Worm (Caenorhabditis elegans) whole organism, late embryonic: ENCODE results near the gene R03G8.3.

Experiments used
- C08G9.2 ChIP-seq: sonication (generic microtip); optimal IDR thresholded peaks from 2 replicates; lab custom pipeline; 2016; ENCODE audit warnings: mild to moderate bottlenecking, missing genetic modification characterization, moderate library complexity, missing compliant biosample characterization
- K09A11.1 ChIP-seq: sonication (generic microtip); optimal IDR thresholded peaks from 2 replicates; lab custom pipeline; 2017; ENCODE audit warnings: antibody characterized with exemption, mild to moderate bottlenecking, missing genetic modification characterization, missing compliant biosample characterization; ENCODE audit not compliant: insufficient read depth
- Y22D7AL.16 ChIP-seq: sonication (generic microtip); optimal IDR thresholded peaks from 2 replicates; lab custom pipeline; 2016; ENCODE audit warnings: missing genetic modification characterization, missing compliant biosample characterization
- ahr-1 ChIP-seq: sonication (generic microtip); optimal IDR thresholded peaks from 2 replicates; lab custom pipeline; 2016; ENCODE audit warnings: missing genetic modification characterization, missing compliant biosample characterization
- ceh-14 ChIP-seq: sonication (generic microtip); optimal IDR thresholded peaks from 2 replicates; lab custom pipeline; 2016; ENCODE audit warnings: missing genotype, missing genetic modification characterization, missing compliant biosample characterization
- ceh-18 ChIP-seq: sonication (generic microtip); optimal IDR thresholded peaks from 2 replicates; lab custom pipeline; 2016; ENCODE audit warnings: missing genetic modification characterization, missing compliant biosample characterization
- ceh-2 ChIP-seq: sonication (generic microtip); optimal IDR thresholded peaks from 2 replicates; lab custom pipeline; 2016; ENCODE audit warnings: missing genotype, missing genetic modification characterization, missing compliant biosample characterization
- ceh-24 ChIP-seq: sonication (generic microtip); optimal IDR thresholded peaks from 2 replicates; lab custom pipeline; 2016; ENCODE audit warnings: mild to moderate bottlenecking, missing genetic modification characterization, missing compliant biosample characterization
- ceh-30 ChIP-seq: fragments of 150-350 bp; optimal IDR thresholded peaks from 2 replicates; lab custom pipeline; 2014; ENCODE audit warnings: missing biosample characterization, missing genetic modification characterization
- ceh-31 ChIP-seq: sonication (generic microtip); optimal IDR thresholded peaks from 2 replicates; lab custom pipeline; 2016; ENCODE audit warnings: missing genetic modification characterization, missing compliant biosample characterization
- ceh-34 ChIP-seq: sonication (generic microtip); optimal IDR thresholded peaks from 2 replicates; lab custom pipeline; 2016; ENCODE audit warnings: mild to moderate bottlenecking, missing genetic modification characterization, missing compliant biosample characterization
- ceh-9 ChIP-seq: sonication (generic microtip); optimal IDR thresholded peaks from 2 replicates; lab custom pipeline; 2016; ENCODE audit warnings: mild to moderate bottlenecking, missing genetic modification characterization, inconsistent platforms, missing compliant biosample characterization
- che-1 ChIP-seq: sonication (generic microtip); optimal IDR thresholded peaks from 2 replicates; lab custom pipeline; 2016; ENCODE audit warnings: mild to moderate bottlenecking, missing genetic modification characterization, missing compliant biosample characterization
- dmd-4 ChIP-seq: sonication (generic microtip); optimal IDR thresholded peaks from 2 replicates; lab custom pipeline; 2016; ENCODE audit warnings: borderline replicate concordance, missing genetic modification characterization, missing compliant biosample characterization
- dve-1 ChIP-seq: sonication (generic microtip); optimal IDR thresholded peaks from 2 replicates; lab custom pipeline; 2017; ENCODE audit warnings: antibody characterized with exemption, mild to moderate bottlenecking, missing genetic modification characterization, missing compliant biosample characterization
- elt-2 ChIP-seq: sonication (generic microtip); optimal IDR thresholded peaks from 2 replicates; lab custom pipeline; 2016; ENCODE audit warnings: missing genetic modification reagents, missing genetic modification characterization, missing compliant biosample characterization
- fax-1 ChIP-seq: sonication (generic microtip); optimal IDR thresholded peaks from 2 replicates; lab custom pipeline; 2016; ENCODE audit warnings: missing genotype, missing genetic modification characterization, missing compliant biosample characterization
- fkh-10 ChIP-seq: fragments of 150-350 bp; optimal IDR thresholded peaks from 2 replicates; lab custom pipeline; 2014; ENCODE audit warnings: missing biosample characterization, missing genetic modification reagents, missing genetic modification characterization
- hlh-13 ChIP-seq: fragments of 200-800 bp; sonication (Bioruptor generic); optimal IDR thresholded peaks from 2 replicates; lab custom pipeline; 2018; ENCODE audit warnings: mild to moderate bottlenecking, missing genetic modification characterization, missing compliant biosample characterization
- hlh-30 ChIP-seq: sonication (generic microtip); optimal IDR thresholded peaks from 2 replicates; lab custom pipeline; 2017; ENCODE audit warnings: antibody characterized with exemption, missing genetic modification characterization, missing compliant biosample characterization; ENCODE audit not compliant: insufficient read depth
- hlh-8 ChIP-seq: sonication (generic microtip); optimal IDR thresholded peaks from 2 replicates; lab custom pipeline; 2016; ENCODE audit warnings: missing genotype, missing genetic modification characterization, missing compliant biosample characterization
- lim-6 ChIP-seq: sonication (generic microtip); optimal IDR thresholded peaks from 2 replicates; lab custom pipeline; 2016; ENCODE audit warnings: missing genetic modification characterization, missing compliant biosample characterization
- madf-2 ChIP-seq: sonication (generic microtip); optimal IDR thresholded peaks from 2 replicates; lab custom pipeline; 2017; ENCODE audit warnings: missing genetic modification characterization, missing compliant biosample characterization
- mec-3 ChIP-seq: sonication (generic microtip); optimal IDR thresholded peaks from 2 replicates; lab custom pipeline; 2016; ENCODE audit warnings: borderline replicate concordance, missing genetic modification characterization, missing compliant biosample characterization
- nfya-1 ChIP-seq: sonication (generic microtip); optimal IDR thresholded peaks from 2 replicates; lab custom pipeline; 2017; ENCODE audit warnings: missing genetic modification characterization, mild to moderate bottlenecking, missing compliant biosample characterization, antibody characterized with exemption, moderate library complexity
- nhr-232 ChIP-seq: sonication (generic microtip); optimal IDR thresholded peaks from 2 replicates; lab custom pipeline; 2016; ENCODE audit warnings: missing genetic modification characterization, missing compliant biosample characterization
- npax-4 ChIP-seq: sonication (generic microtip); optimal IDR thresholded peaks from 2 replicates; lab custom pipeline; 2016; ENCODE audit warnings: missing genetic modification characterization, missing compliant biosample characterization
- odd-2 ChIP-seq: sonication (generic microtip); optimal IDR thresholded peaks from 2 replicates; lab custom pipeline; 2017; ENCODE audit warnings: antibody characterized with exemption, mild to moderate bottlenecking, missing genetic modification characterization, missing compliant biosample characterization
- pag-3 ChIP-seq: sonication (generic microtip); optimal IDR thresholded peaks from 2 replicates; lab custom pipeline; 2016; ENCODE audit warnings: missing compliant biosample characterization, missing genetic modification characterization, borderline replicate concordance
- pax-1 ChIP-seq: fragments of 150-350 bp; optimal IDR thresholded peaks from 2 replicates; lab custom pipeline; 2014; ENCODE audit warnings: missing biosample characterization, missing genetic modification characterization
- pqm-1 ChIP-seq: sonication (generic microtip); optimal IDR thresholded peaks from 2 replicates; lab custom pipeline; 2016; ENCODE audit warnings: missing genetic modification characterization, missing compliant biosample characterization
- pros-1 ChIP-seq: fragments of 150-350 bp; optimal IDR thresholded peaks from 2 replicates; lab custom pipeline; 2014; ENCODE audit warnings: missing biosample characterization, missing genetic modification reagents, missing genetic modification characterization
- ref-2 ChIP-seq: sonication (generic microtip); optimal IDR thresholded peaks from 2 replicates; lab custom pipeline; 2016; ENCODE audit warnings: missing genetic modification characterization, missing compliant biosample characterization
- sdc-2 ChIP-seq: sonication (generic microtip); optimal IDR thresholded peaks from 2 replicates; lab custom pipeline; 2016; ENCODE audit warnings: missing genotype, missing genetic modification characterization, missing compliant biosample characterization
- sox-2 ChIP-seq: fragments of 200-800 bp; sonication (Bioruptor generic); IDR thresholded peaks from 2 replicates; pipeline ENCODE4 v1.3.6; 2022; ENCODE audit warnings: missing genetic modification reagents, missing genetic modification characterization, missing compliant biosample characterization
- sox-4 ChIP-seq: sonication (generic microtip); optimal IDR thresholded peaks from 2 replicates; lab custom pipeline; 2017; ENCODE audit warnings: mild to moderate bottlenecking, missing genetic modification characterization, inconsistent platforms, missing compliant biosample characterization
- syd-9 ChIP-seq: sonication (generic microtip); optimal IDR thresholded peaks from 2 replicates; lab custom pipeline; 2016; ENCODE audit warnings: mild to moderate bottlenecking, missing genetic modification characterization, moderate library complexity, missing compliant biosample characterization
- tbx-2 ChIP-seq: sonication (generic microtip); optimal IDR thresholded peaks from 2 replicates; lab custom pipeline; 2016; ENCODE audit warnings: missing genetic modification characterization, missing compliant biosample characterization
- unc-3 ChIP-seq, 2 experiments: fragments of 200-800 bp in 1 of 2; sonication (Bioruptor generic) in 1 of 2; sonication (generic microtip) in 1 of 2; conservative IDR thresholded peaks in 1 of 2; optimal IDR thresholded peaks in 1 of 2; 2 replicates each; pipeline versions ENCODE4 v1.3.6 to Lab custom; 2016 to 2022; ENCODE audit warnings: missing compliant biosample characterization in 2 of 2, missing genetic modification characterization in 2 of 2, missing genetic modification reagents in 1 of 2
- unc-86 ChIP-seq: sonication (generic microtip); optimal IDR thresholded peaks from 2 replicates; lab custom pipeline; 2016; ENCODE audit warnings: missing genetic modification characterization, missing compliant biosample characterization

R03G8.3 gene

DNA sequence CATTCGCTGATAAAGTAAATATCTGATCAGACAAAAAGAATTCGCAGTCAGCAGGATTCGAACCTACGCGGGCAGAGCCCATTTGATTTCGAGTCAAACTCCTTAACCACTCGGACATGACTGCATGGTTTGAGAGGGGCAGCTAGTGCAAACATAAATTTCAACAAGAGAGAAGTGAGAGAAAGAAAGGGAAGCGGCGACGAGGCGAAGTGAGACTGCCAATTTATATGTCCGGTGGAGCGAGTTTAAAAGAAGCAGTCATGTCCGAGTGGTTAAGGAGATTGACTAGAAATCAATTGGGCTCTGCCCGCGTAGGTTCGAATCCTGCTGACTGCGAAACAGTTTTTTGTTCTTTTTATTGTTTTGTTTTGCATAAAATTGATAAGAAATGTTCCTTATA, 44.4 kb upstream of the R03G8.3 start (continued):
- TF ChIP-seq pqm-1 (peak; percentile 75), fax-1 (peak; percentile 77), madf-2 (tag; lab: Kevin White, UChicago) (peak; percentile 93), pag-3 (tag; lab: Kevin White, UChicago) (peak; percentile 67), ahr-1 (peak; percentile 75), ceh-30 (tag; lab: Kevin White, UChicago) (peak; percentile 35), ceh-34 (tag; lab: Kevin White, UChicago) (peak; percentile 94), syd-9 (tag; lab: Kevin White, UChicago) (peak; percentile 93), Y22D7AL.16 (peak; percentile 88), nfya-1 (tag; lab: Kevin White, UChicago) (peak; percentile 77), lim-6 (tag; lab: Kevin White, UChicago) (peak; percentile 70), unc-3 (GFP tag; conservative IDR thresholded peaks at IDR 0.05; lab: Robert Waterston, UW) (peak; percentile 91), unc-3 (tag; optimal IDR thresholded peaks at IDR 0.05; lab: Kevin White, UChicago) (peak; percentile 70), nhr-232 (tag; lab: Kevin White, UChicago) (peak; percentile 84), odd-2 (tag; lab: Kevin White, UChicago) (peak; percentile 46), fkh-10 (GFP tag; lab: Kevin White, UChicago) (peak; percentile 28), ref-2 (tag; lab: Kevin White, UChicago) (peak; percentile 92), mec-3 (peak; percentile 30), sdc-2 (tag; lab: Kevin White, UChicago) (peak; percentile 92), hlh-8 (tag; lab: Kevin White, UChicago) (peak; percentile 62), sox-2 (peak; percentile 84), ceh-9 (tag; lab: Kevin White, UChicago) (peak; percentile 60), sox-4 (tag; lab: Kevin White, UChicago) (peak; percentile 94), hlh-13 (GFP tag; lab: Kevin White, UChicago) (peak; percentile 85), ceh-31 (tag; lab: Kevin White, UChicago) (peak; percentile 90), che-1 (tag; lab: Kevin White, UChicago) (peak; percentile 84), ceh-2 (tag; lab: Kevin White, UChicago) (peak; percentile 91), tbx-2 (tag; lab: Kevin White, UChicago) (peak; percentile 88)
- TF ChIP-seq, all 69 proteins: peak for 64; not testable (repeated sequence) for 5

DNA sequence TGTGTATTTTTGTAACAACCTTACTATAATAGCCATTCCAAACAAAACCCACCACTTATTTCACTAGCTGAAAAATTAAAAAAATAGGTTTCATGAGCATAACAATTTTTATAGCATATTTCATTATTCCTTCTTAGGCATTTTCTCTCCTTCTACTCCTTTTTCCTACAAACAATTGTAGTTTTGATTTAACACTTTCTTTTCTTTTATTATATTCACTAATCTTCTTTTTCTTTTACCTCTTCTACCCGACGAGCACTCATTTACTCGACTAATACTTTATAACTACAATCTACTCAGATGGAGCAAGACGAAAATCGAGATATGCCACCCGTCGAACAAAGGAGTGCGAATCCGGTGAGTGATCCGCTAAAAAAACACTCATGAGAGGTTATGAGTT, 42.5 kb upstream of the R03G8.3 start, which contains the start of gene C53C7.3:
C53C7.3 (plus strand) TSS at position 301 of the 400 bp plus-strand sequence.
- TF ChIP-seq che-1 (tag; lab: Kevin White, UChicago) (no peak), pqm-1 (no peak), odd-2 (tag; lab: Kevin White, UChicago) (no peak), hlh-30 (tag; lab: Kevin White, UChicago) (no peak), unc-86 (no peak), elt-2 (tag; lab: Kevin White, UChicago) (no peak), ceh-31 (tag; lab: Kevin White, UChicago) (no peak), ceh-14 (tag; lab: Kevin White, UChicago) (no peak), ceh-18 (tag; lab: Kevin White, UChicago) (no peak), Y22D7AL.16 (no peak), pros-1 (tag; lab: Kevin White, UChicago) (no peak), pax-1 (tag; lab: Kevin White, UChicago) (no peak), ceh-9 (tag; lab: Kevin White, UChicago) (no peak), C08G9.2 (tag; lab: Kevin White, UChicago) (no peak), nhr-232 (tag; lab: Kevin White, UChicago) (no peak), ceh-24 (tag; lab: Kevin White, UChicago) (no peak), dmd-4 (tag; lab: Kevin White, UChicago) (no peak), K09A11.1 (tag; lab: Kevin White, UChicago) (no peak), dve-1 (tag; lab: Kevin White, UChicago) (no peak), npax-4 (tag; lab: Kevin White, UChicago) (no peak)
